Worm (Caenorhabditis elegans) whole organism, L4 larva: Measurements from ENCODE around the gene his-16.
"Not testable (repeated sequence)": the region's sequence is repeated elsewhere in the genome, so short reads cannot be mapped to it uniquely, and the experiment has no call there.

Experiments used
- F49E8.2 ChIP-seq: sonication (generic microtip); optimal IDR thresholded peaks from 2 replicates; lab custom pipeline; 2016; ENCODE audit warnings: missing compliant biosample characterization, mild to moderate bottlenecking, missing genetic modification characterization, borderline replicate concordance
- Y105C5A.15 ChIP-seq: fragments of 200-800 bp; sonication (Bioruptor generic); IDR thresholded peaks from 2 replicates; pipeline ENCODE4 v1.3.6; 2022; ENCODE audit warnings: missing genetic modification characterization, missing compliant biosample characterization
- aha-1 ChIP-seq: fragments of 150-350 bp; peaks from one replicate; lab custom pipeline; 2014; ENCODE audit warnings: missing biosample characterization, missing genetic modification characterization
- ama-1 ChIP-seq: fragments of 150-350 bp; optimal IDR thresholded peaks from 2 replicates; lab custom pipeline; 2014; ENCODE audit warnings: inconsistent platforms, mixed read lengths
- daf-16 ChIP-seq, 3 experiments: sonication (generic microtip); optimal IDR thresholded peaks; 2 replicates each; lab custom pipeline; 2016 to 2017; ENCODE audit warnings: missing genetic modification characterization in 3 of 3, missing genetic modification reagents in 3 of 3, mild to moderate bottlenecking in 2 of 3, missing compliant biosample characterization in 2 of 3, missing biosample characterization in 1 of 3, moderate library complexity in 1 of 3
- dmd-6 ChIP-seq: fragments of 200-800 bp; sonication (Bioruptor generic); IDR thresholded peaks from 2 replicates; pipeline ENCODE4 v1.3.6; 2022; ENCODE audit warnings: missing genetic modification reagents, missing genetic modification characterization, missing compliant biosample characterization
- duxl-1 ChIP-seq: sonication (generic microtip); optimal IDR thresholded peaks from 2 replicates; lab custom pipeline; 2016; ENCODE audit warnings: mild to moderate bottlenecking, missing genetic modification characterization, moderate library complexity, missing compliant biosample characterization; ENCODE audit not compliant: poor library complexity
- dve-1 ChIP-seq: sonication (generic microtip); optimal IDR thresholded peaks from 2 replicates; lab custom pipeline; 2017; ENCODE audit warnings: antibody characterized with exemption, mild to moderate bottlenecking, missing genetic modification characterization, missing compliant biosample characterization; ENCODE audit not compliant: insufficient read depth
- egl-43 ChIP-seq: fragments of 200-800 bp; sonication (Bioruptor generic); IDR thresholded peaks from 2 replicates; pipeline ENCODE4 v1.3.6; 2022; ENCODE audit warnings: missing genetic modification reagents, missing genetic modification characterization, missing compliant biosample characterization
- fkh-10 ChIP-seq: fragments of 150-350 bp; optimal IDR thresholded peaks from 2 replicates; lab custom pipeline; 2014; ENCODE audit warnings: missing biosample characterization, missing genetic modification reagents, missing genetic modification characterization
- hlh-11 ChIP-seq: fragments of 200-800 bp; sonication (Bioruptor generic); optimal IDR thresholded peaks from 2 replicates; lab custom pipeline; 2018; ENCODE audit warnings: mild to moderate bottlenecking, missing genetic modification characterization, missing compliant biosample characterization
- hlh-30 ChIP-seq: sonication (generic microtip); optimal IDR thresholded peaks from 2 replicates; lab custom pipeline; 2017; ENCODE audit warnings: antibody characterized with exemption, mild to moderate bottlenecking, missing genetic modification characterization, missing compliant biosample characterization; ENCODE audit not compliant: insufficient read depth
- lin-1 ChIP-seq: fragments of 200-800 bp; sonication (Bioruptor generic); IDR thresholded peaks from 2 replicates; pipeline ENCODE4 v1.3.6; 2022; ENCODE audit warnings: missing genetic modification reagents, missing genetic modification characterization, missing compliant biosample characterization
- lin-13 ChIP-seq: fragments of 150-350 bp; optimal IDR thresholded peaks from 2 replicates; lab custom pipeline; 2014; ENCODE audit warnings: missing biosample characterization, missing genetic modification reagents, missing genetic modification characterization
- lin-38 ChIP-seq: fragments of 200-800 bp; sonication (Bioruptor generic); IDR thresholded peaks from 2 replicates; pipeline ENCODE4 v1.3.6; 2022; ENCODE audit warnings: missing genetic modification reagents, missing genetic modification characterization, missing compliant biosample characterization
- lir-3 ChIP-seq: sonication (generic microtip); optimal IDR thresholded peaks from 2 replicates; lab custom pipeline; 2016; ENCODE audit warnings: mild to moderate bottlenecking, missing genetic modification characterization, missing compliant biosample characterization
- lsy-2 ChIP-seq, 2 experiments: fragments of 150-350 bp in 1 of 2; sonication (generic microtip) in 1 of 2; optimal IDR thresholded peaks; 2 replicates each; lab custom pipeline; 2014 to 2017; ENCODE audit warnings: missing biosample characterization in 2 of 2, missing genetic modification characterization in 2 of 2
- mdt-29 ChIP-seq: fragments of 200-800 bp; sonication (Bioruptor generic); IDR thresholded peaks from 2 replicates; pipeline ENCODE4 v1.3.6; 2022; ENCODE audit warnings: missing genetic modification reagents, missing genetic modification characterization, missing compliant biosample characterization
- mep-1 ChIP-seq: fragments of 150-350 bp; sonication (generic microtip); optimal IDR thresholded peaks from 3 replicates; lab custom pipeline; 2014; ENCODE audit warnings: missing biosample characterization, missing genetic modification characterization
- mes-2 ChIP-seq: sonication (generic microtip); optimal IDR thresholded peaks from 2 replicates; lab custom pipeline; 2016; ENCODE audit warnings: missing genotype, mild to moderate bottlenecking, missing genetic modification characterization, missing compliant biosample characterization; ENCODE audit not compliant: poor library complexity, severe bottlenecking
- nhr-102 ChIP-seq: sonication (generic microtip); optimal IDR thresholded peaks from 2 replicates; lab custom pipeline; 2016; ENCODE audit warnings: mild to moderate bottlenecking, missing genetic modification characterization, moderate library complexity, missing compliant biosample characterization
- nhr-42 ChIP-seq: fragments of 200-800 bp; sonication (Bioruptor generic); IDR thresholded peaks from 2 replicates; pipeline ENCODE4 v1.3.6; 2022; ENCODE audit warnings: missing genetic modification characterization, missing compliant biosample characterization
- nhr-48 ChIP-seq: sonication (generic microtip); optimal IDR thresholded peaks from 2 replicates; lab custom pipeline; 2016; ENCODE audit warnings: mild to moderate bottlenecking, missing genetic modification characterization, missing compliant biosample characterization
- nhr-6 ChIP-seq: fragments of 150-350 bp; optimal IDR thresholded peaks from 2 replicates; lab custom pipeline; 2014; ENCODE audit warnings: missing biosample characterization, missing genetic modification characterization
- pha-4 ChIP-seq, 2 experiments: fragments of 150-350 bp in 1 of 2; fragments of 200-800 bp in 1 of 2; sonication (Bioruptor generic) in 1 of 2; IDR thresholded peaks in 1 of 2; optimal IDR thresholded peaks in 1 of 2; 2 replicates each; pipeline versions ENCODE4 v1.3.6 to Lab custom; 2014 to 2022; ENCODE audit warnings: missing genetic modification characterization in 2 of 2, missing genetic modification reagents in 2 of 2, missing biosample characterization in 1 of 2, missing compliant biosample characterization in 1 of 2
- rbr-2 ChIP-seq: sonication (generic microtip); optimal IDR thresholded peaks from 2 replicates; lab custom pipeline; 2016; ENCODE audit warnings: missing genotype, missing genetic modification characterization, missing compliant biosample characterization
- saeg-2 ChIP-seq: fragments of 200-800 bp; sonication (Bioruptor generic); IDR thresholded peaks from 2 replicates; pipeline ENCODE4 v1.3.6; 2022; ENCODE audit warnings: missing genetic modification reagents, missing genetic modification characterization, missing compliant biosample characterization
- set-16 ChIP-seq: fragments of 200-800 bp; sonication (Bioruptor generic); IDR thresholded peaks from 2 replicates; pipeline ENCODE4 v1.3.6; 2022; ENCODE audit warnings: missing genetic modification reagents, missing genetic modification characterization, missing compliant biosample characterization
- snpc-1.2 ChIP-seq: fragments of 200-800 bp; sonication (Bioruptor generic); IDR thresholded peaks from 2 replicates; pipeline ENCODE4 v1.3.6; 2022; ENCODE audit warnings: missing genetic modification reagents, missing genetic modification characterization, missing compliant biosample characterization
- snpc-4 ChIP-seq: fragments of 150-350 bp; optimal IDR thresholded peaks from 2 replicates; lab custom pipeline; 2014; ENCODE audit warnings: missing biosample characterization, missing genetic modification characterization
- unc-62 ChIP-seq, 3 experiments: fragments of 150-350 bp in 1 of 3; sonication (generic microtip); optimal IDR thresholded peaks in 2 of 3; peaks in 1 of 3; 1 replicate in 1 of 3; 2 replicates in 2 of 3; lab custom pipeline; 2014 to 2017; ENCODE audit warnings: missing biosample characterization in 3 of 3, missing genetic modification characterization in 3 of 3, missing genetic modification reagents in 3 of 3, missing genotype in 1 of 3
- zfp-3 ChIP-seq: fragments of 200-800 bp; sonication (Bioruptor generic); conservative IDR thresholded peaks from 2 replicates; pipeline ENCODE4 v1.3.6; 2022; ENCODE audit warnings: missing genetic modification reagents, missing genetic modification characterization, missing compliant biosample characterization
- zip-11 ChIP-seq: fragments of 200-800 bp; sonication (Bioruptor generic); IDR thresholded peaks from 2 replicates; pipeline ENCODE4 v1.3.6; 2022; ENCODE audit warnings: missing genetic modification characterization, missing compliant biosample characterization

his-16 gene

DNA sequence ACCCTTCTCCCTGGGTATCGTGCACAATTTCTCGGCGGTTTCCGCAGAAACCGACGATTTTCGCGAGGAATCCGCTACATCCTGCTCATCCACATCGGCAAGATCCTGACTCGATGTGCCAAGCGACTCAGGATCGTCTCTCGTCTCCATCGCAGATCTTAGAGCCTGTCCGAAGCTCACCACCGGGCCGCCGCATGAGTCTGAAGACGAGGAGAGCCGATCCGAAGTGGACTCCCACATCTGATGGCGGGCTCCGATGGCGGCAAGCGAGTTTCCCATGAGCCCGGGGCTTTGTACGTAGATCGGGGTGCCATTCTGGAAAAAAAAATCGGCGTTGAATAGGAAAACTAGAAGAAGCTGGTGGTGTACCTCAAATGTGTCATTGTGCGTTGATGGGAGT, 40.4 kb upstream of the his-16 start:
- TF ChIP-seq set-16 (GFP tag; lab: Robert Waterston, UW) (peak; percentile 92), zfp-3 (GFP tag; lab: Robert Waterston, UW) (no peak), egl-43 (GFP tag; lab: Robert Waterston, UW) (no peak)

- no peak for TF ChIP-seq nhr-42 (GFP tag; lab: Robert Waterston, UW)
- TF ChIP-seq unc-62 (GFP tag; optimal IDR thresholded peaks at IDR 0.05 in 1 of 2; lab: Kevin White, UChicago) = peak in 1 of 2 experiments; percentile 42
- TF ChIP-seq unc-62 (tag; optimal IDR thresholded peaks at IDR 0.05; lab: Kevin White, UChicago) = no peak
- no peak for TF ChIP-seq lir-3 (tag; lab: Kevin White, UChicago)
- TF ChIP-seq Y105C5A.15 (GFP tag; lab: Robert Waterston, UW) = no peak
- TF ChIP-seq zip-11 = no peak
- no peak for TF ChIP-seq snpc-1.2
- TF ChIP-seq fkh-10 (GFP tag; lab: Kevin White, UChicago) = no peak
- TF ChIP-seq, all 104 proteins: peak for 1
Measured at ce11 chrII:13855352-13855751, 37.4 kb upstream of the his-16 start.

ce11 chrII:13852532-13853199, 34.7 kb upstream of the his-16 start:
- TF ChIP-seq snpc-4 (tag; lab: Kevin White, UChicago) (peak; percentile 60), snpc-1.2 (peak; percentile 45; the same call in 1 of the 2 replicates), mep-1 (tag; lab: Kevin White, UChicago) (peak; percentile 48), lin-1 (GFP tag; lab: Robert Waterston, UW) (peak; percentile 27; the same call in 1 of the 2 replicates), dmd-6 (GFP tag; lab: Robert Waterston, UW) (peak; percentile 62), aha-1 (tag; lab: Kevin White, UChicago) (peak; percentile 22), hlh-30 (tag; lab: Kevin White, UChicago) (peak; percentile 37), hlh-11 (tag; lab: Kevin White, UChicago) (peak; percentile 42), lin-13 (GFP tag; lab: Kevin White, UChicago) (peak; percentile 33), saeg-2 (GFP tag; lab: Robert Waterston, UW) (peak; percentile 52; the same call in 1 of the 2 replicates), ama-1 (lab: Kevin White, UChicago) (peak; percentile 39), nhr-48 (peak; percentile 28), F49E8.2 (peak; percentile 41), nhr-102 (tag; lab: Kevin White, UChicago) (peak; percentile 68), nhr-6 (tag; lab: Kevin White, UChicago) (peak; percentile 37), pha-4 (GFP tag; IDR thresholded peaks at IDR 0.05; lab: Robert Waterston, UW) (peak; percentile 48; the same call in 1 of the 2 replicates), mes-2 (tag; lab: Kevin White, UChicago) (peak; percentile 3), duxl-1 (tag; lab: Kevin White, UChicago) (peak; percentile 65), dve-1 (tag; lab: Kevin White, UChicago) (peak; percentile 84), lsy-2 (tag; optimal IDR thresholded peaks at IDR 0.05; lab: Kevin White, UChicago) (peak in 1 of 2 experiments; percentile 34), mdt-29 (GFP tag; lab: Robert Waterston, UW) (peak; percentile 60; the same call in 1 of the 2 replicates), lin-38 (GFP tag; lab: Robert Waterston, UW) (peak; percentile 63), rbr-2 (peak; percentile 5), daf-16 (tag; optimal IDR thresholded peaks at IDR 0.05; lab: Kevin White, UChicago) (peak; percentile 60)
- TF ChIP-seq pha-4 (tag; optimal IDR thresholded peaks at IDR 0.05; lab: Kevin White, UChicago); daf-16 (GFP tag; optimal IDR thresholded peaks at IDR 0.05; lab: Kevin White, UChicago): not testable (repeated sequence)
